Worm (Caenorhabditis elegans) whole organism, L3 larva: Measurements from ENCODE around the gene C18A11.4.
A peak's percentile ranks its signal among the peaks of the same experiment; 100 is the strongest.

Experiments used
- elt-3 ChIP-seq, 3 experiments: fragments of 150-350 bp in 1 of 3; sonication (generic microtip) in 2 of 3; optimal IDR thresholded peaks; 2 replicates in 2 of 3; 4 replicates in 1 of 3; lab custom pipeline; 2014 to 2017; ENCODE audit warnings: missing biosample characterization in 3 of 3, missing genetic modification characterization in 3 of 3
- eor-1 ChIP-seq, 2 experiments: fragments of 150-350 bp; optimal IDR thresholded peaks; 2 replicates each; lab custom pipeline; 2014 to 2018; ENCODE audit warnings: missing biosample characterization in 2 of 2, missing genetic modification characterization in 2 of 2
- lin-39 ChIP-seq: fragments of 150-350 bp; optimal IDR thresholded peaks from 2 replicates; lab custom pipeline; 2018; ENCODE audit warnings: missing biosample characterization, missing genetic modification reagents, missing genetic modification characterization
- nhr-12 ChIP-seq: fragments of 150-350 bp; optimal IDR thresholded peaks from 2 replicates; lab custom pipeline; 2014; ENCODE audit warnings: missing biosample characterization, missing genetic modification characterization
- nhr-76 ChIP-seq: fragments of 150-350 bp; sonication (generic microtip); optimal IDR thresholded peaks from 5 replicates; lab custom pipeline; 2014; ENCODE audit warnings: missing biosample characterization, missing genetic modification characterization
- pha-4 ChIP-seq: fragments of 150-350 bp; optimal IDR thresholded peaks from 2 replicates; lab custom pipeline; 2014; ENCODE audit warnings: missing biosample characterization, missing genetic modification reagents, missing genetic modification characterization
- ztf-11 ChIP-seq: fragments of 150-350 bp; optimal IDR thresholded peaks from 2 replicates; lab custom pipeline; 2014; ENCODE audit warnings: missing biosample characterization, missing genetic modification characterization

- TF ChIP-seq nhr-76 (tag; lab: Kevin White, UChicago) (no peak), nhr-12 (tag; lab: Kevin White, UChicago) (no peak), lin-39 (tag; lab: Kevin White, UChicago) (no peak), elt-3 (tag; optimal IDR thresholded peaks at IDR 0.05; lab: Kevin White, UChicago) (no peak), eor-1 (tag; optimal IDR thresholded peaks at IDR 0.05; lab: Kevin White, UChicago) (no peak), ztf-11 (tag; lab: Kevin White, UChicago) (no peak), pha-4 (tag; lab: Kevin White, UChicago) (peak; percentile 54)
These were observed 22.6 kb upstream of the C18A11.4 start for ce11 chrX:8022728-8023127.
